Worm (Caenorhabditis elegans) whole organism, L1 larva: ENCODE data around the gene trpp-3.

Experiments
- C16A3.4 ChIP-seq: fragments of 150-350 bp; optimal IDR thresholded peaks from 2 replicates; lab custom pipeline; 2014; ENCODE audit warnings: missing biosample characterization, missing genetic modification characterization
- C34B4.2 ChIP-seq: sonication (generic microtip); optimal IDR thresholded peaks from 2 replicates; lab custom pipeline; 2017; ENCODE audit warnings: mild to moderate bottlenecking, missing genetic modification characterization, missing compliant biosample characterization
- F16B12.6 ChIP-seq: fragments of 150-350 bp; optimal IDR thresholded peaks from 2 replicates; lab custom pipeline; 2014; ENCODE audit warnings: missing biosample characterization, missing genetic modification characterization
- Y116A8C.19 ChIP-seq: sonication (generic microtip); optimal IDR thresholded peaks from 2 replicates; lab custom pipeline; 2016; ENCODE audit warnings: missing compliant biosample characterization, missing genetic modification characterization, borderline replicate concordance
- aha-1 ChIP-seq: fragments of 150-350 bp; optimal IDR thresholded peaks from 2 replicates; lab custom pipeline; 2014; ENCODE audit warnings: missing biosample characterization, missing genetic modification characterization
- alr-1 ChIP-seq: fragments of 200-800 bp; sonication (Bioruptor generic); optimal IDR thresholded peaks from 2 replicates; lab custom pipeline; 2018; ENCODE audit warnings: borderline replicate concordance, mild to moderate bottlenecking, missing genetic modification characterization, missing compliant biosample characterization
- blmp-1 ChIP-seq: fragments of 150-350 bp; optimal IDR thresholded peaks from 2 replicates; lab custom pipeline; 2014; ENCODE audit warnings: missing biosample characterization, missing genetic modification characterization
- ceh-82 ChIP-seq, 3 experiments: fragments of 150-350 bp in 1 of 3; sonication (generic microtip) in 2 of 3; optimal IDR thresholded peaks; 2 replicates each; lab custom pipeline; 2014 to 2017; ENCODE audit warnings: missing biosample characterization in 3 of 3, missing genetic modification characterization in 3 of 3
- dpl-1 ChIP-seq, 3 experiments: fragments of 150-350 bp in 2 of 3; sonication (generic microtip) in 1 of 3; optimal IDR thresholded peaks; 2 replicates each; lab custom pipeline; 2014 to 2017; ENCODE audit warnings: missing biosample characterization in 3 of 3, missing genetic modification characterization in 3 of 3, missing genetic modification reagents in 3 of 3
- efl-1 ChIP-seq, 4 experiments: fragments of 150-350 bp; optimal IDR thresholded peaks in 3 of 4; peaks in 1 of 4; 1 replicate in 1 of 4; 2 replicates in 3 of 4; lab custom pipeline; 2014; ENCODE audit warnings: missing biosample characterization in 2 of 4, missing genetic modification characterization in 2 of 4, missing genetic modification reagents in 2 of 4
- efl-3 ChIP-seq: fragments of 200-800 bp; sonication (Bioruptor generic); optimal IDR thresholded peaks from 2 replicates; lab custom pipeline; 2018; ENCODE audit warnings: mild to moderate bottlenecking, missing genetic modification characterization, missing compliant biosample characterization
- egl-27 ChIP-seq, 2 experiments: fragments of 150-350 bp in 1 of 2; sonication (generic microtip); optimal IDR thresholded peaks; 3 replicates each; lab custom pipeline; 2017 to 2018; ENCODE audit warnings: missing biosample characterization in 2 of 2, missing genetic modification characterization in 2 of 2, missing genetic modification reagents in 2 of 2
- elt-2 ChIP-seq: sonication (generic microtip); optimal IDR thresholded peaks from 2 replicates; lab custom pipeline; 2016; ENCODE audit warnings: missing genetic modification characterization, mild to moderate bottlenecking, inconsistent platforms, missing compliant biosample characterization, missing genetic modification reagents
- ets-5 ChIP-seq: fragments of 200-800 bp; sonication (Bioruptor generic); IDR thresholded peaks from 2 replicates; pipeline ENCODE4 v1.3.6; 2022; ENCODE audit warnings: missing genetic modification characterization, missing compliant biosample characterization
- fkh-8 ChIP-seq: sonication (generic microtip); optimal IDR thresholded peaks from 2 replicates; lab custom pipeline; 2016; ENCODE audit warnings: mild to moderate bottlenecking, missing genetic modification characterization, missing compliant biosample characterization
- hlh-4 ChIP-seq: sonication (generic microtip); optimal IDR thresholded peaks from 2 replicates; lab custom pipeline; 2016; ENCODE audit warnings: mild to moderate bottlenecking, missing genetic modification characterization, missing compliant biosample characterization
- irx-1 ChIP-seq: sonication (generic microtip); optimal IDR thresholded peaks from 2 replicates; lab custom pipeline; 2016; ENCODE audit warnings: missing genetic modification characterization, missing compliant biosample characterization
- lin-13 ChIP-seq: fragments of 150-350 bp; optimal IDR thresholded peaks from 2 replicates; lab custom pipeline; 2014; ENCODE audit warnings: missing biosample characterization, missing genetic modification reagents, missing genetic modification characterization
- lin-14 ChIP-seq: fragments of 200-800 bp; sonication (Bioruptor generic); optimal IDR thresholded peaks from 2 replicates; lab custom pipeline; 2018; ENCODE audit warnings: mild to moderate bottlenecking, missing genetic modification characterization, moderate library complexity, missing compliant biosample characterization
- lin-15B ChIP-seq: fragments of 150-350 bp; sonication (generic microtip); optimal IDR thresholded peaks from 3 replicates; lab custom pipeline; 2014; ENCODE audit warnings: missing biosample characterization, missing genetic modification characterization
- lin-39 ChIP-seq: fragments of 150-350 bp; optimal IDR thresholded peaks from 2 replicates; lab custom pipeline; 2014; ENCODE audit warnings: missing biosample characterization, missing genetic modification reagents, missing genetic modification characterization
- lir-3 ChIP-seq: sonication (generic microtip); optimal IDR thresholded peaks from 2 replicates; lab custom pipeline; 2016; ENCODE audit warnings: mild to moderate bottlenecking, missing genetic modification characterization, moderate library complexity, missing compliant biosample characterization; ENCODE audit not compliant: poor library complexity
- nhr-19 ChIP-seq: fragments of 200-800 bp; sonication (Bioruptor generic); conservative IDR thresholded peaks from 2 replicates; pipeline ENCODE4 v1.3.6; 2022; ENCODE audit warnings: missing genetic modification characterization, missing compliant biosample characterization
- nhr-28 ChIP-seq: fragments of 150-350 bp; optimal IDR thresholded peaks from 2 replicates; lab custom pipeline; 2014; ENCODE audit warnings: missing biosample characterization, missing genetic modification characterization
- nhr-47 ChIP-seq: sonication (generic microtip); optimal IDR thresholded peaks from 2 replicates; lab custom pipeline; 2016; ENCODE audit warnings: mild to moderate bottlenecking, missing genetic modification characterization, moderate library complexity, missing compliant biosample characterization
- nhr-76 ChIP-seq: sonication (generic microtip); optimal IDR thresholded peaks from 2 replicates; lab custom pipeline; 2017; ENCODE audit warnings: missing biosample characterization, missing genetic modification characterization
- nhr-84 ChIP-seq: sonication (generic microtip); optimal IDR thresholded peaks from 2 replicates; lab custom pipeline; 2017; ENCODE audit warnings: missing biosample characterization, missing genetic modification characterization
- rnt-1 ChIP-seq: sonication (generic microtip); optimal IDR thresholded peaks from 2 replicates; lab custom pipeline; 2016; ENCODE audit warnings: mild to moderate bottlenecking, missing genetic modification characterization, moderate library complexity, missing compliant biosample characterization
- snpc-4 ChIP-seq: fragments of 150-350 bp; optimal IDR thresholded peaks from 2 replicates; lab custom pipeline; 2014; ENCODE audit warnings: missing biosample characterization, missing genetic modification characterization
- snu-23 ChIP-seq: sonication (generic microtip); optimal IDR thresholded peaks from 2 replicates; lab custom pipeline; 2016; ENCODE audit warnings: missing genetic modification characterization, missing compliant biosample characterization
- sox-4 ChIP-seq: sonication (generic microtip); optimal IDR thresholded peaks from 2 replicates; lab custom pipeline; 2016; ENCODE audit warnings: missing genetic modification characterization, missing compliant biosample characterization
- sptf-1 ChIP-seq: fragments of 150-350 bp; optimal IDR thresholded peaks from 2 replicates; lab custom pipeline; 2014; ENCODE audit warnings: missing biosample characterization, missing genetic modification characterization
- tlp-1 ChIP-seq: fragments of 150-350 bp; optimal IDR thresholded peaks from 2 replicates; lab custom pipeline; 2014; ENCODE audit warnings: missing biosample characterization, missing genetic modification characterization
- unc-130 ChIP-seq: fragments of 150-350 bp; optimal IDR thresholded peaks from 2 replicates; lab custom pipeline; 2017; ENCODE audit warnings: missing biosample characterization, missing genetic modification characterization, inconsistent platforms
- unc-30 ChIP-seq: sonication (generic microtip); optimal IDR thresholded peaks from 2 replicates; lab custom pipeline; 2017; ENCODE audit warnings: missing biosample characterization, missing genetic modification characterization
- unc-62 ChIP-seq: fragments of 150-350 bp; optimal IDR thresholded peaks from 2 replicates; lab custom pipeline; 2014; ENCODE audit warnings: missing biosample characterization, missing genetic modification reagents, missing genetic modification characterization
- unc-86 ChIP-seq: sonication (generic microtip); optimal IDR thresholded peaks from 2 replicates; lab custom pipeline; 2016; ENCODE audit warnings: missing genetic modification characterization, missing compliant biosample characterization
- vab-15 ChIP-seq: sonication (generic microtip); optimal IDR thresholded peaks from 2 replicates; lab custom pipeline; 2017; ENCODE audit warnings: missing genotype, mild to moderate bottlenecking, missing genetic modification characterization, missing compliant biosample characterization
- xbp-1 ChIP-seq: sonication (generic microtip); optimal IDR thresholded peaks from 2 replicates; lab custom pipeline; 2016; ENCODE audit warnings: missing genetic modification characterization, missing compliant biosample characterization
- zag-1 ChIP-seq: fragments of 150-350 bp; optimal IDR thresholded peaks from 2 replicates; lab custom pipeline; 2014; ENCODE audit warnings: missing biosample characterization, missing genetic modification characterization
- ztf-11 ChIP-seq, 2 experiments: sonication (generic microtip); optimal IDR thresholded peaks; 2 replicates each; lab custom pipeline; 2016 to 2017; ENCODE audit warnings: missing genetic modification characterization in 2 of 2, missing biosample characterization in 1 of 2, missing compliant biosample characterization in 1 of 2
- ztf-4 ChIP-seq: fragments of 150-350 bp; optimal IDR thresholded peaks from 2 replicates; lab custom pipeline; 2014; ENCODE audit warnings: missing biosample characterization, missing genetic modification characterization

Gene trpp-3

ce11 chrIII:9509764-9510370 lies 15.5 kb upstream of the trpp-3 start (continued):
- TF ChIP-seq efl-1 (optimal IDR thresholded peaks at IDR 0.05; lab: Kevin White, UChicago), result peak; percentile 2 to 9
- TF ChIP-seq efl-1 (GFP tag; optimal IDR thresholded peaks at IDR 0.05 in 1 of 2; lab: Kevin White, UChicago), result peak in 1 of 2 experiments; percentile 91
- no peak for TF ChIP-seq snpc-4
- TF ChIP-seq ceh-82 (tag; optimal IDR thresholded peaks at IDR 0.05; lab: Kevin White, UChicago), result no peak
- no peak for TF ChIP-seq nhr-28 (tag; lab: Kevin White, UChicago)
- TF ChIP-seq aha-1 (tag; lab: Kevin White, UChicago), result no peak
- peak; percentile 51 for TF ChIP-seq ztf-4 (tag; lab: Kevin White, UChicago)
- TF ChIP-seq lin-13 (GFP tag; lab: Kevin White, UChicago), result peak; percentile 17
- TF ChIP-seq Y116A8C.19, result no peak
- TF ChIP-seq ets-5 (GFP tag; lab: Robert Waterston, UW), result no peak
- TF ChIP-seq xbp-1, result no peak
- no peak for TF ChIP-seq alr-1 (tag; lab: Kevin White, UChicago)
- TF ChIP-seq ztf-11 (tag; optimal IDR thresholded peaks at IDR 0.05; lab: Kevin White, UChicago), result no peak
- no peak for TF ChIP-seq irx-1
- no peak for TF ChIP-seq blmp-1
- TF ChIP-seq lin-15B (tag; lab: Kevin White, UChicago), result no peak
- TF ChIP-seq lin-39 (tag; lab: Kevin White, UChicago), result no peak
- TF ChIP-seq lir-3 (tag; lab: Kevin White, UChicago), result no peak
- TF ChIP-seq nhr-47 (tag; lab: Kevin White, UChicago), result no peak
- TF ChIP-seq unc-130 (tag; lab: Kevin White, UChicago), result no peak
- TF ChIP-seq unc-86 (tag; lab: Kevin White, UChicago), result no peak
- no peak for TF ChIP-seq dpl-1 (GFP tag; optimal IDR thresholded peaks at IDR 0.05; lab: Kevin White, UChicago)
- no peak for TF ChIP-seq elt-2 (tag; lab: Kevin White, UChicago)
- peak; percentile 51 for TF ChIP-seq snu-23 (GFP tag; lab: Kevin White, UChicago)
- no peak for TF ChIP-seq unc-30 (tag; lab: Kevin White, UChicago)
- TF ChIP-seq sox-4 (tag; lab: Kevin White, UChicago), result no peak
- no peak for TF ChIP-seq C16A3.4
- TF ChIP-seq nhr-19 (GFP tag; lab: Robert Waterston, UW), result no peak
- TF ChIP-seq unc-62 (GFP tag; lab: Kevin White, UChicago), result no peak
- no peak for TF ChIP-seq zag-1
- TF ChIP-seq rnt-1 (tag; lab: Kevin White, UChicago), result peak; percentile 7
- no peak for TF ChIP-seq hlh-4
- no peak for TF ChIP-seq nhr-84 (tag; lab: Kevin White, UChicago)
- no peak for TF ChIP-seq efl-3 (GFP tag; lab: Kevin White, UChicago)
- no peak for TF ChIP-seq tlp-1
- TF ChIP-seq F16B12.6 (tag; lab: Kevin White, UChicago), result no peak
- peak; percentile 25 for TF ChIP-seq lin-14 (GFP tag; lab: Kevin White, UChicago)
- no peak for TF ChIP-seq fkh-8
- no peak for TF ChIP-seq vab-15 (tag; lab: Kevin White, UChicago)
- no peak for TF ChIP-seq nhr-76 (tag; lab: Kevin White, UChicago)
- no peak for TF ChIP-seq C34B4.2
- TF ChIP-seq egl-27 (tag; optimal IDR thresholded peaks at IDR 0.05; lab: Kevin White, UChicago), result no peak
- no peak for TF ChIP-seq sptf-1

- TF ChIP-seq xbp-1 (no peak), nhr-28 (tag; lab: Kevin White, UChicago) (no peak), lin-15B (tag; lab: Kevin White, UChicago) (no peak)
Observed at ce11 chrIII:9511055-9511520, 14.3 kb upstream of the trpp-3 start, which contains the start of gene F55H2.5. TSS of gene F55H2.5 (plus strand) at chrIII:9511470.
